Fruit fly (Drosophila melanogaster): ENCODE measurements around the gene BG642167.

- TF ChIP-seq foxo (GFP tag; optimal IDR thresholded peaks at IDR 0.05), result no peak
- TF ChIP-seq h (GFP tag; optimal IDR thresholded peaks at IDR 0.05), result no peak
- TF ChIP-seq lola (GFP tag; optimal IDR thresholded peaks at IDR 0.05), result no peak
- no peak for TF ChIP-seq tai (GFP tag; optimal IDR thresholded peaks at IDR 0.05)
- TF ChIP-seq usp (GFP tag; optimal IDR thresholded peaks at IDR 0.05), result no peak
- no peak for TF ChIP-seq Hnf4 (GFP tag; optimal IDR thresholded peaks at IDR 0.05)
- TF ChIP-seq Hr83 (GFP tag; optimal IDR thresholded peaks at IDR 0.05; ENCODE audit: poor library complexity, severe bottlenecking), result no peak
- no peak for TF ChIP-seq Vsx2 (GFP tag; optimal IDR thresholded peaks at IDR 0.05; ENCODE audit: partially characterized antibody)
- TF ChIP-seq br (GFP tag; optimal IDR thresholded peaks at IDR 0.05), result no peak
These were observed 24.6 kb downstream of the BG642167 start, which contains the start of gene Mst57Db for dm6 chr3R:25830814-25831213.
